Fruit fly (Drosophila melanogaster): Measurements from ENCODE around the gene drd.

DNA sequence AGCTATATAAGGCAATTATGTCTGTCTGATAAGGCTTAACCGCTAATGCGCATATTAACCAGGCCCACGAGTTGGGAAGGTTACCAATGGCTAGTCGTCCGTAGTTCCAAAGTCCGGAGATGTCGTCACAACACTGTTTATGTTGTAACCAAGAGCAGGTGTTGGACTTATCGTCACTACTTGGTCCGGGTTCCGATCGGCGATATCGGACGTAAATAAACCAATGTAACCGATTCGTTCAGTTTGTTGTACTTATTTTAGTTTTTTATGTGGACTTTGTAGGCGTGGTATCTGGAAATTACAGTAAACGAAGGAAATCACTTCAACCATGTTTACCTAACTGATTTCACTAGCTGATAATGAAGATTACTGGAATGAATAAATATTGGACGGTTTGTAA, 47.2 kb upstream of the drd start:
- TF ChIP-seq fkh (GFP tag; optimal IDR thresholded peaks at IDR 0.05): peak; percentile 86
- TF ChIP-seq salr (GFP tag; optimal IDR thresholded peaks at IDR 0.05): peak in 1 of 2 experiments; percentile 17
- no peak for TF ChIP-seq achi (GFP tag; optimal IDR thresholded peaks at IDR 0.05)
- no peak for TF ChIP-seq dac (GFP tag; optimal IDR thresholded peaks at IDR 0.05)
- no peak for TF ChIP-seq fd85E (GFP tag; optimal IDR thresholded peaks at IDR 0.05)
- peak; percentile 47 for TF ChIP-seq CG9139 (GFP tag; optimal IDR thresholded peaks at IDR 0.05)
- TF ChIP-seq net (GFP tag; optimal IDR thresholded peaks at IDR 0.05): no peak
- TF ChIP-seq CG10669 (GFP tag; optimal IDR thresholded peaks at IDR 0.05): peak; percentile 32
- TF ChIP-seq CG16779 (tag; optimal IDR thresholded peaks at IDR 0.05): no peak
- no peak for TF ChIP-seq CG34406 (GFP tag; optimal IDR thresholded peaks at IDR 0.05)
- no peak for TF ChIP-seq esn (GFP tag; optimal IDR thresholded peaks at IDR 0.05)
- no peak for TF ChIP-seq Ets96B (tag; optimal IDR thresholded peaks at IDR 0.05)
- no peak for TF ChIP-seq svp (GFP tag)
- TF ChIP-seq CG7368 (GFP tag; optimal IDR thresholded peaks at IDR 0.05): no peak
